Worm (Caenorhabditis elegans): ENCODE results near the gene F54F2.7.

DNA sequence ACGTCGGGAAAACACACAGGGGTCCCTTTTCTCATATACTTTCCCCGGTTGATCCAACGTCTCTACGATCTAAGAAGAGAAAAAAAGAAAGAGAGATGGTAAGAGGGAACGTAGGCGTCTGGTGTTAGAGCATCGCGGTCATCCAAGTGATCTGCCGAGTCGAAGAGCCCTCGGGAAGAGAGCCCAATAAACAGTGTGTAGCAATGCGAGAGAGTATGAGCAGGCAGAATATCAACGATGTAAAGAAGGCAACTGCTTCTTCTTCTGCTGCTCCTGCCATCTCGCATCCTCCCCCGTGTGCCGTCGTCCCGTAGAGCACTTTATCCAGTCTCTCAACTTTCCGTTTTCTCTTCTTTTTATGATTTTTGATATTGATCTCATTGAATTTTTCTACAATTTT, 8.6 kb upstream of the F54F2.7 start:
- TF ChIP-seq him-1 (tag; optimal IDR thresholded peaks at IDR 0.05) (no peak), W03F9.2 (tag; optimal IDR thresholded peaks at IDR 0.05) (no peak), dao-5 (tag; optimal IDR thresholded peaks at IDR 0.05) (no peak)

Data from whole organism, L4/young adult.